Fruit fly (Drosophila melanogaster) whole organism, adult: Measurements from ENCODE around the gene Seipin.

Experiments
- CG11617 ChIP-seq: fragments of 200-800 bp; sonication (Bioruptor generic); optimal IDR thresholded peaks from 2 replicates; lab custom pipeline; 2017; ENCODE audit warnings: mild to moderate bottlenecking, missing biosample characterization, missing genetic modification reagents, missing genetic modification characterization
- CG1620 ChIP-seq: fragments of 200-800 bp; sonication (Bioruptor generic); optimal IDR thresholded peaks from 2 replicates; lab custom pipeline; 2016; ENCODE audit warnings: missing biosample characterization, missing genetic modification characterization
- CG33017 ChIP-seq: fragments of 200-800 bp; sonication (Bioruptor generic); optimal IDR thresholded peaks from 2 replicates; lab custom pipeline; 2018; ENCODE audit warnings: missing biosample characterization, mild to moderate bottlenecking, missing genetic modification characterization, moderate library complexity
- CG7101 ChIP-seq: fragments of 200-800 bp; sonication (Bioruptor generic); optimal IDR thresholded peaks from 2 replicates; lab custom pipeline; 2018; ENCODE audit warnings: missing biosample characterization, mild to moderate bottlenecking, missing genetic modification characterization, moderate library complexity
- Crg-1 ChIP-seq: fragments of 200-800 bp; sonication (Bioruptor generic); optimal IDR thresholded peaks from 2 replicates; lab custom pipeline; 2016; ENCODE audit warnings: missing biosample characterization, missing genetic modification characterization
- Hr96 ChIP-seq: fragments of 200-800 bp; sonication (Bioruptor generic); optimal IDR thresholded peaks from 2 replicates; lab custom pipeline; 2016; ENCODE audit warnings: missing biosample characterization, missing genetic modification characterization
- Mnt ChIP-seq: fragments of 200-800 bp; sonication (Bioruptor generic); optimal IDR thresholded peaks from 2 replicates; lab custom pipeline; 2016; ENCODE audit warnings: missing biosample characterization, mild to moderate bottlenecking, missing genetic modification characterization
- kay ChIP-seq: fragments of 200-800 bp; sonication (Bioruptor generic); peaks from one replicate; lab custom pipeline; 2016; ENCODE audit warnings: missing biosample characterization, missing genetic modification characterization, borderline replicate concordance
- ovo ChIP-seq: fragments of 200-800 bp; sonication (Bioruptor generic); optimal IDR thresholded peaks from 2 replicates; lab custom pipeline; 2016; ENCODE audit warnings: missing biosample characterization, missing genetic modification characterization
- tj ChIP-seq: fragments of 200-800 bp; sonication (Bioruptor generic); optimal IDR thresholded peaks from 3 replicates; lab custom pipeline; 2017; ENCODE audit warnings: missing biosample characterization, mild to moderate bottlenecking, missing genetic modification characterization, moderate library complexity
- toe ChIP-seq: fragments of 200-800 bp; sonication (Bioruptor generic); optimal IDR thresholded peaks from 2 replicates; lab custom pipeline; 2016; ENCODE audit warnings: missing biosample characterization, missing genetic modification characterization

dm6 chrX:2617417-2617816 lies 2.2 kb upstream of the Seipin start:
- TF ChIP-seq Hr96 (GFP tag; lab: Kevin White, UChicago), result no peak
- TF ChIP-seq Crg-1 (GFP tag; lab: Kevin White, UChicago), result no peak
- TF ChIP-seq toe (GFP tag; lab: Kevin White, UChicago), result no peak
- no peak for TF ChIP-seq Mnt (GFP tag; lab: Kevin White, UChicago)
- no peak for TF ChIP-seq CG33017
- no peak for TF ChIP-seq kay (GFP tag; lab: Kevin White, UChicago)
- no peak for TF ChIP-seq CG11617
- no peak for TF ChIP-seq CG7101 (tag; lab: Kevin White, UChicago)
- TF ChIP-seq tj (GFP tag; lab: Kevin White, UChicago), result no peak
- no peak for TF ChIP-seq CG1620 (GFP tag; lab: Kevin White, UChicago)
- TF ChIP-seq ovo (GFP tag; lab: Kevin White, UChicago), result no peak
